Fruit fly (Drosophila melanogaster): ENCODE measurements around the gene CG4611.

The CG4611 gene

DNA sequence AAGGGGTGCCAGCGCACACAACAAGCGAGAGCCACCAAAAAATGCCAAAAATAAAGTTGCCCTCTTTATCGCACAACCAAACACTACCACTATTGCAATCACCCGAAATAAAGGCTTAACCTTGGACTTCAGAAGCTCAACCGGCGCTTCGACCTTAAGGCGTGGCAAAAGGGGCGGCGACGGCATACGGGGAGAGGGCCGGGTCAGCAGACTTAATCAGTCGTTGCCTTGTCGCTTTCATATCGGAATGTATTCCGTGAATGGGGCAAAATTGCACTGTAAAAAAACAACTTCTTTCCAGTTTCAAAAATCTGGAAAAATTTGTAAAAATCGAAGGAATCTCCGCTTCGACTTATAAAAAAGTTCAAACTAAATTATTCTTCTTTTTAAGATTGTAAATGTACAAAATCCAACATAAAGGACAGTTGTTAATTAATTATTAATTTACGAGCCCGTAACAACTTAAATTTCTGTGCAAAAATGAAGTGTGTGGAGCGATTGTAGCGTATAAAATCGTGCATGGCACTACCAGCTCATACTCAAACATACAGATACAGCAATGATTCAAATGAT lies 46.9 kb downstream of the CG4611 start:
- no peak for TF ChIP-seq Myc (optimal IDR thresholded peaks at IDR 0.05)
- no peak for TF ChIP-seq h (optimal IDR thresholded peaks at IDR 0.05)
- no peak for TF ChIP-seq ttk (optimal IDR thresholded peaks at IDR 0.05)
- no peak for TF ChIP-seq Sin3A (optimal IDR thresholded peaks at IDR 0.05)
- TF ChIP-seq psq (optimal IDR thresholded peaks at IDR 0.05), result no peak

DNA sequence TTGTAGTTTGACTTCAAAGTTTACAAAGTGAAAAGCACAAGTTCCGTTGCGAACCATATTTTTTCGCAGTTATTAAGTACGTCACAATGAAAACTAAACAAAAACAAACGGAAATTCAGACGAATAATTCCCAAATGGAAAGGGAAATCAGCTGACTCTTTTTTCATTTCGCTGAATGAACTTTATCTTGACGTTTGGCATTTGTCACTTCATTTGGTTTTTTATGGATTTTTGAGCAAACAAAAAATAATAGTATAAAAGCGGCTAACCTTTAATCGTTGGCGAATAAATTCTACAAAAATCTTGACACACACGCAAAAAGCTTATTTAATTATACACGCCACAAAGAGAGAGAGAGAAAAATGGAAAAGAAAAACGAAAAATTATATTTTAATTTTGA lies 47.5 kb downstream of the CG4611 start:
- no peak for TF ChIP-seq insv (optimal IDR thresholded peaks at IDR 0.05)
- no peak for TF ChIP-seq Myc (optimal IDR thresholded peaks at IDR 0.05)
- TF ChIP-seq Sin3A (optimal IDR thresholded peaks at IDR 0.05), result no peak
- TF ChIP-seq h (optimal IDR thresholded peaks at IDR 0.05), result no peak
- no peak for TF ChIP-seq ttk (optimal IDR thresholded peaks at IDR 0.05)
- TF ChIP-seq psq (optimal IDR thresholded peaks at IDR 0.05), result no peak

DNA sequence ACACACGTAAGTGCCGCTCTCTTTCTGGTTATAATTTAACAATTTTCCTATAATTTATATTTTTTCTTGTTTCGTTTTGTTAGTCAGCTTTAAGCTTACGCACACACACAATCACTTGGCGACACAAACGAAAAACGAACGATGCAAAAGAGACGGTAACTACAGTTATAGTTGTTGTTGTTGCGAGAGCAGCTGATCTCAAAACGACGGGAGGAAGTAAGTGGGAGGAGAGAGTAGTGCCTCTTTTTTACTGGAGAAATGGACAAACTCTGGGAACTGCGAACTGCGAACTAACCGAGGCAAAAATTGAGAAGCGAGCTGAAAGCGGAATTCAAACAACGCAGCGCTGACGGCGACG lies 48.3 kb downstream of the CG4611 start:
- peak; percentile 87 for TF ChIP-seq psq (optimal IDR thresholded peaks at IDR 0.05)
- TF ChIP-seq ttk (optimal IDR thresholded peaks at IDR 0.05), result no peak
- no peak for TF ChIP-seq h (optimal IDR thresholded peaks at IDR 0.05)

DNA sequence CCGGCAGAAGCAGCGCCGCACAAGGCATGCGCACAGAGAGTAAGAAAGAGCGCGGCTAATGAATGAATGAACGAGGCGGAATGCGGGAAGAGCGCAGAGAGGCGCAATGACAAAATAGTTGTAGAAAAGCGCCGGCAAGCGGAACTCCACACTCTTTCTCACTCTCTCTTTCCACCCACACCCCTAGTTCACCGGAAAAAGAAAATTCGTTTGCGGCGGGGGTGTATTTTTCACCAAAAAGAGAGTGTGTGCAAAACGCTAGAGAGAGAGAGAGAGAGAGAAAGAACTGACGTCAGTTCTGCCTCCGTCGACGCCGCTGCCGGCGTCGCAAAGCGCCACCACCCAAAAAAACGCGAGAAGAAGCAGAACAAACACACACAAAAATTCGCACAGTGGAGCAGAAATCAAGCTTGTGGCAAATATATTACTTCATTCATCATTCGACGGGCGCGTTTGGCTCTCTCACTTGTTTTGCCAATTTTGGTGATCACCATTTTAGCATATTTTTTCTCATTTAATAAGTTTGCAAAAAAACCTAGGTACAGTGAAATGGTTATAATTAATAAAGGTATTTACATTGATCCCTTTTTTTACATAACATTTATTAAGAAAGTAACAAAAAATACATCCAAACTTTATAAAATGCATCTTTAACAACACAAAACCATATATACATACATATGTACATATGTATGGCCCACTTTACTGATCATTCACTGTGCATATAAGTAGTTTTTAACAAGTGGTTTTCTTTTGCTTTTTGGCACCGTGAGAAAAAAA lies 48.9 kb downstream of the CG4611 start:
- TF ChIP-seq ttk (optimal IDR thresholded peaks at IDR 0.05) (no peak), psq (optimal IDR thresholded peaks at IDR 0.05) (no peak), Myc (optimal IDR thresholded peaks at IDR 0.05) (no peak)

DNA sequence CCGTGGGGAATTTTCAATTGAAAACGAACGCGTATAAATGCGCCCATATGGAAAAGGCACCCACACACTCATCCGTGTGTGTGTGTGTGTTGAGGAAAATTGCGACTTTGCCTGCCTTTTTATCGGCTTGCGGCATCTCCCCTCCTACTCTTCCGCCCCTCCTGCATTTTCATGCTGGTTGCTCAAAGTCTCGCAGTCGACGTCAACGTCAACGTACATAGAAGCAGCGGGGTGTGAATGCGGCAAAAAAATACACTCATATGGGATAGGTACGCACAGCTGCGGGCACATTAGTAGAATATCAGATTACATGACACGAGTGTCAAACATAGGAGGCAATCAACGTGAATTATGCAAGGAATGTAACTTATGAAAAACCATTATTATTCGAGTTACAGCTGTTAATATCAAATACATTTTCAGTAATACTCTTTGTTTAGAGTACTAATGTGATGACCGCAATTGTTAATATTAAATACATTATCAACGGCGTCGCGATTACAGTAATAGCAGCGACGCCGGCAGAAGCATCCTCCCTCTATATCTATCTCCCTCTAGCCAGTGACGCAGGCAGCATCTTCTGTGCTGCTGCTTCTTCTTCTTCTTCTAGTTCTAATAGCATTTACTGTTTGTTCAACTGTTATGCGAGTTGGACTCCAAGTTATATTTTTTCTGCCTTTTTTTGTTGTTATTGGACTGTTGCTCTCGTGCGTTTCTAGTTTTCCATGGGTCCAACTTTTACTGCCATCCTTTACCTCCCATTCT lies 50.8 kb downstream of the CG4611 start:
- TF ChIP-seq h (optimal IDR thresholded peaks at IDR 0.05) (no peak), ttk (optimal IDR thresholded peaks at IDR 0.05) (no peak), Sin3A (optimal IDR thresholded peaks at IDR 0.05) (no peak)

DNA sequence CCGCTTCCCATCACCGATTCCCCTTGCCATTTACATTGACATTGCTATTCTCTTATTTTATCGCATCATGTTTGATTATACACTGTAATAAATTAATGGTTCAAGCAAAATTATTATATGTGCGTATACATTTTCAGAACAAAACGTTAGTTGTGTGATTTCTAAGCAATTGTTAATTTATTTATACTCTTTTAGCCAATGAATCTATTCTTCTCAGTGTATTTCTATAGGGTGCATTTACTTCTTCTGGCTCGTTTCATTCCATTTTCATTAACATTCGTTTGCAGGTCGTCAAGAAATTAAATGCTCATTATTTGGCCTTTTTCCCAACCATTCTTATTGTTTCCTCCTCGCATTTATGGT lies 51.4 kb downstream of the CG4611 start:
- TF ChIP-seq h (optimal IDR thresholded peaks at IDR 0.05) (no peak), insv (optimal IDR thresholded peaks at IDR 0.05) (no peak), ttk (optimal IDR thresholded peaks at IDR 0.05) (no peak), Sin3A (optimal IDR thresholded peaks at IDR 0.05) (no peak), psq (optimal IDR thresholded peaks at IDR 0.05) (no peak), Myc (optimal IDR thresholded peaks at IDR 0.05) (no peak)

All from Kc167 (cell line).